Worm (Caenorhabditis elegans) whole organism, mixed stage, embryonic: Measurements from ENCODE around the gene F59E11.7.

Source experiments
- M03D4.4 ChIP-seq: sonication (generic microtip); optimal IDR thresholded peaks from 2 replicates; lab custom pipeline; 2017; ENCODE audit warnings: mild to moderate bottlenecking, missing genetic modification characterization, missing compliant biosample characterization
- bed-3 ChIP-seq: fragments of 200-800 bp; sonication (Bioruptor generic); optimal IDR thresholded peaks from 3 replicates; lab custom pipeline; 2018; ENCODE audit warnings: mild to moderate bottlenecking, missing genetic modification characterization, moderate library complexity, missing compliant biosample characterization
- blmp-1 ChIP-seq: fragments of 150-350 bp; optimal IDR thresholded peaks from 2 replicates; lab custom pipeline; 2014; ENCODE audit warnings: missing biosample characterization, missing genetic modification characterization
- ceh-39 ChIP-seq: fragments of 150-350 bp; optimal IDR thresholded peaks from 2 replicates; lab custom pipeline; 2014; ENCODE audit warnings: missing biosample characterization, missing genetic modification characterization
- ceh-83 ChIP-seq: fragments of 200-800 bp; sonication (Bioruptor generic); optimal IDR thresholded peaks from 2 replicates; lab custom pipeline; 2018; ENCODE audit warnings: mild to moderate bottlenecking, missing genetic modification characterization, missing compliant biosample characterization
- ces-1 ChIP-seq: fragments of 150-350 bp; optimal IDR thresholded peaks from 2 replicates; lab custom pipeline; 2014; ENCODE audit warnings: missing biosample characterization, missing genetic modification reagents, missing genetic modification characterization
- cnd-1 ChIP-seq: fragments of 200-800 bp; sonication (Bioruptor generic); optimal IDR thresholded peaks from 2 replicates; lab custom pipeline; 2018; ENCODE audit warnings: mild to moderate bottlenecking, missing genetic modification characterization, missing compliant biosample characterization
- drap-1 ChIP-seq: fragments of 200-800 bp; sonication (Bioruptor generic); optimal IDR thresholded peaks from 3 replicates; lab custom pipeline; 2018; ENCODE audit warnings: mild to moderate bottlenecking, missing genetic modification characterization, missing compliant biosample characterization
- elt-1 ChIP-seq: sonication (generic microtip); optimal IDR thresholded peaks from 2 replicates; lab custom pipeline; 2017; ENCODE audit warnings: missing genetic modification characterization, mild to moderate bottlenecking, missing compliant biosample characterization, antibody characterized with exemption, moderate library complexity, borderline replicate concordance; ENCODE audit not compliant: insufficient read depth
- elt-3 ChIP-seq: fragments of 150-350 bp; optimal IDR thresholded peaks from 2 replicates; lab custom pipeline; 2014; ENCODE audit warnings: missing biosample characterization, missing genetic modification characterization
- flh-1 ChIP-seq: fragments of 200-800 bp; sonication (Bioruptor generic); optimal IDR thresholded peaks from 2 replicates; lab custom pipeline; 2018; ENCODE audit warnings: mild to moderate bottlenecking, missing genetic modification characterization, moderate library complexity, missing compliant biosample characterization
- ham-2 ChIP-seq: fragments of 200-800 bp; sonication (Bioruptor generic); optimal IDR thresholded peaks from 2 replicates; lab custom pipeline; 2018; ENCODE audit warnings: mild to moderate bottlenecking, missing genetic modification characterization, missing compliant biosample characterization
- hlh-1 ChIP-seq: fragments of 150-350 bp; optimal IDR thresholded peaks from 2 replicates; lab custom pipeline; 2014; ENCODE audit warnings: missing biosample characterization, missing genetic modification reagents, missing genetic modification characterization
- lin-13 ChIP-seq: fragments of 150-350 bp; optimal IDR thresholded peaks from 2 replicates; lab custom pipeline; 2014; ENCODE audit warnings: missing biosample characterization, missing genetic modification characterization
- lin-32 ChIP-seq: fragments of 200-800 bp; sonication (Bioruptor generic); optimal IDR thresholded peaks from 2 replicates; lab custom pipeline; 2018; ENCODE audit warnings: mild to moderate bottlenecking, missing genetic modification characterization, missing compliant biosample characterization
- lsy-2 ChIP-seq: fragments of 150-350 bp; optimal IDR thresholded peaks from 2 replicates; lab custom pipeline; 2014; ENCODE audit warnings: missing biosample characterization, missing genetic modification characterization
- mep-1 ChIP-seq: fragments of 150-350 bp; optimal IDR thresholded peaks from 2 replicates; lab custom pipeline; 2017; ENCODE audit warnings: missing biosample characterization, missing genetic modification reagents, missing genetic modification characterization, inconsistent platforms
- mls-2 ChIP-seq: sonication (generic microtip); optimal IDR thresholded peaks from 2 replicates; lab custom pipeline; 2016; ENCODE audit warnings: mild to moderate bottlenecking, missing genetic modification characterization, moderate library complexity, missing compliant biosample characterization
- nhr-12 ChIP-seq: fragments of 150-350 bp; optimal IDR thresholded peaks from 2 replicates; lab custom pipeline; 2014; ENCODE audit warnings: missing biosample characterization, missing genetic modification characterization
- nhr-2 ChIP-seq: fragments of 150-350 bp; optimal IDR thresholded peaks from 2 replicates; lab custom pipeline; 2014; ENCODE audit warnings: missing biosample characterization, missing genetic modification characterization
- nhr-28 ChIP-seq: fragments of 150-350 bp; optimal IDR thresholded peaks from 2 replicates; lab custom pipeline; 2014; ENCODE audit warnings: missing biosample characterization, missing genetic modification characterization
- nhr-76 ChIP-seq: sonication (generic microtip); optimal IDR thresholded peaks from 2 replicates; lab custom pipeline; 2017; ENCODE audit warnings: missing biosample characterization, missing genetic modification characterization
- pha-4 ChIP-seq: fragments of 150-350 bp; optimal IDR thresholded peaks from 2 replicates; lab custom pipeline; 2018; ENCODE audit warnings: missing biosample characterization, missing genetic modification reagents, missing genetic modification characterization
- sem-2 ChIP-seq: fragments of 200-800 bp; sonication (Bioruptor generic); optimal IDR thresholded peaks from 2 replicates; lab custom pipeline; 2018; ENCODE audit warnings: mild to moderate bottlenecking, missing genetic modification characterization, missing compliant biosample characterization
- snpc-4 ChIP-seq: fragments of 150-350 bp; optimal IDR thresholded peaks from 2 replicates; lab custom pipeline; 2014; ENCODE audit warnings: missing biosample characterization, missing genetic modification characterization
- sptf-1 ChIP-seq: sonication (generic microtip); optimal IDR thresholded peaks from 2 replicates; lab custom pipeline; 2017; ENCODE audit warnings: mild to moderate bottlenecking, missing genetic modification characterization, moderate library complexity, missing compliant biosample characterization
- tbx-8 ChIP-seq: fragments of 200-800 bp; sonication (Bioruptor generic); optimal IDR thresholded peaks from 2 replicates; lab custom pipeline; 2018; ENCODE audit warnings: mild to moderate bottlenecking, missing genetic modification characterization, moderate library complexity, missing compliant biosample characterization
- unc-120 ChIP-seq: sonication (generic microtip); optimal IDR thresholded peaks from 2 replicates; lab custom pipeline; 2017; ENCODE audit warnings: missing genetic modification characterization, missing compliant biosample characterization; ENCODE audit not compliant: poor library complexity, severe bottlenecking
- unc-39 ChIP-seq: fragments of 150-350 bp; optimal IDR thresholded peaks from 2 replicates; lab custom pipeline; 2014; ENCODE audit warnings: missing biosample characterization, missing genetic modification characterization
- unc-62 ChIP-seq: fragments of 150-350 bp; optimal IDR thresholded peaks from 2 replicates; lab custom pipeline; 2014; ENCODE audit warnings: missing biosample characterization, missing genetic modification reagents, missing genetic modification characterization
- zip-8 ChIP-seq: fragments of 150-350 bp; optimal IDR thresholded peaks from 2 replicates; lab custom pipeline; 2014; ENCODE audit warnings: missing biosample characterization, missing genetic modification characterization

The F59E11.7 gene

ce11 chrV:8947499-8947898, 42.5 kb upstream of the F59E11.7 start, which contains the start of gene gck-1:
TSS of gene gck-1 (plus strand) at chrV:8947799.
- TF ChIP-seq blmp-1 (no peak), pha-4 (tag; lab: Kevin White, UChicago) (no peak), elt-3 (tag; lab: Kevin White, UChicago) (no peak), drap-1 (GFP tag; lab: Kevin White, UChicago) (no peak), flh-1 (no peak), nhr-12 (tag; lab: Kevin White, UChicago) (no peak), nhr-28 (tag; lab: Kevin White, UChicago) (no peak), unc-39 (tag; lab: Kevin White, UChicago) (no peak), cnd-1 (tag; lab: Kevin White, UChicago) (no peak), nhr-2 (tag; lab: Kevin White, UChicago) (no peak), unc-62 (GFP tag; lab: Kevin White, UChicago) (no peak), sem-2 (GFP tag; lab: Kevin White, UChicago) (no peak), hlh-1 (tag; lab: Kevin White, UChicago) (no peak), lin-13 (tag; lab: Kevin White, UChicago) (no peak), lin-32 (GFP tag; lab: Kevin White, UChicago) (no peak), nhr-76 (tag; lab: Kevin White, UChicago) (no peak), mep-1 (tag; lab: Kevin White, UChicago) (no peak), snpc-4 (tag; lab: Kevin White, UChicago) (no peak), tbx-8 (no peak)
- TF ChIP-seq, all 35 proteins: peak for 0

- TF ChIP-seq sptf-1 (tag; lab: Kevin White, UChicago) (no peak), unc-62 (GFP tag; lab: Kevin White, UChicago) (no peak), elt-1 (tag; lab: Kevin White, UChicago) (no peak), flh-1 (no peak), mep-1 (tag; lab: Kevin White, UChicago) (no peak), nhr-2 (tag; lab: Kevin White, UChicago) (no peak), nhr-28 (tag; lab: Kevin White, UChicago) (no peak), bed-3 (GFP tag; lab: Kevin White, UChicago) (no peak), mls-2 (tag; lab: Kevin White, UChicago) (no peak), zip-8 (tag; lab: Kevin White, UChicago) (no peak), ceh-83 (GFP tag; lab: Kevin White, UChicago) (no peak), drap-1 (GFP tag; lab: Kevin White, UChicago) (no peak), M03D4.4 (tag; lab: Kevin White, UChicago) (no peak), elt-3 (tag; lab: Kevin White, UChicago) (no peak), lin-32 (GFP tag; lab: Kevin White, UChicago) (no peak)
- TF ChIP-seq, all 35 proteins: peak for 0
Measured at ce11 chrV:8948365-8948764, 41.7 kb upstream of the F59E11.7 start.

- TF ChIP-seq nhr-2 (tag; lab: Kevin White, UChicago) = no peak
- no peak for TF ChIP-seq drap-1 (GFP tag; lab: Kevin White, UChicago)
- no peak for TF ChIP-seq nhr-76 (tag; lab: Kevin White, UChicago)
- no peak for TF ChIP-seq lsy-2 (tag; lab: Kevin White, UChicago)
- TF ChIP-seq snpc-4 (tag; lab: Kevin White, UChicago) = no peak
- TF ChIP-seq bed-3 (GFP tag; lab: Kevin White, UChicago) = no peak
- no peak for TF ChIP-seq ceh-83 (GFP tag; lab: Kevin White, UChicago)
- TF ChIP-seq ham-2 = no peak
- TF ChIP-seq lin-13 (tag; lab: Kevin White, UChicago) = no peak
Measured at ce11 chrV:8948996-8949395, 41.0 kb upstream of the F59E11.7 start.

ce11 chrV:8949873-8950272, 40.2 kb upstream of the F59E11.7 start:
- no peak for TF ChIP-seq ces-1 (GFP tag; lab: Kevin White, UChicago)
- TF ChIP-seq elt-1 (tag; lab: Kevin White, UChicago) = no peak
- no peak for TF ChIP-seq lin-32 (GFP tag; lab: Kevin White, UChicago)
- TF ChIP-seq blmp-1 = no peak
- TF ChIP-seq ham-2 = no peak
- TF ChIP-seq ceh-39 (tag; lab: Kevin White, UChicago) = no peak
- TF ChIP-seq lsy-2 (tag; lab: Kevin White, UChicago) = no peak
- no peak for TF ChIP-seq nhr-76 (tag; lab: Kevin White, UChicago)
- TF ChIP-seq cnd-1 (tag; lab: Kevin White, UChicago) = no peak
- TF ChIP-seq ceh-83 (GFP tag; lab: Kevin White, UChicago) = no peak
- TF ChIP-seq tbx-8 = no peak
- no peak for TF ChIP-seq M03D4.4 (tag; lab: Kevin White, UChicago)
- no peak for TF ChIP-seq unc-120 (tag; lab: Kevin White, UChicago)
- no peak for TF ChIP-seq flh-1
- TF ChIP-seq zip-8 (tag; lab: Kevin White, UChicago) = no peak
- TF ChIP-seq nhr-12 (tag; lab: Kevin White, UChicago) = no peak
